Fruit fly (Drosophila melanogaster) whole organism, embryonic: ENCODE measurements around the gene Pif1A.

Source experiments
- Adf1 ChIP-seq: fragments of 200-800 bp; sonication (Bioruptor generic); IDR thresholded peaks from 2 replicates; pipeline ENCODE4 v1.3.6; 2022; ENCODE audit warnings: missing biosample characterization, missing genetic modification characterization
- Atf-2 ChIP-seq: fragments of 200-800 bp; sonication (Bioruptor generic); optimal IDR thresholded peaks from 2 replicates; lab custom pipeline; 2016; ENCODE audit warnings: missing biosample characterization, missing genetic modification characterization
- CG10565 ChIP-seq: fragments of 200-800 bp; sonication (Bioruptor generic); optimal IDR thresholded peaks from 3 replicates; lab custom pipeline; 2016; ENCODE audit warnings: missing biosample characterization, mild to moderate bottlenecking, missing genetic modification characterization
- CG11695 ChIP-seq: fragments of 200-800 bp; sonication (Bioruptor generic); IDR thresholded peaks from 3 replicates; pipeline ENCODE4 v1.3.6; 2022; ENCODE audit warnings: missing biosample characterization, missing genetic modification characterization
- CG12219 ChIP-seq: fragments of 200-800 bp; sonication (Bioruptor generic); optimal IDR thresholded peaks from 3 replicates; lab custom pipeline; 2018; ENCODE audit warnings: missing biosample characterization, mild to moderate bottlenecking, missing genetic modification characterization
- CG12744 ChIP-seq: fragments of 200-800 bp; sonication (Bioruptor generic); optimal IDR thresholded peaks from 2 replicates; lab custom pipeline; 2016; ENCODE audit warnings: missing biosample characterization, missing genetic modification characterization
- CG14860 ChIP-seq: fragments of 200-800 bp; sonication (Bioruptor generic); IDR thresholded peaks from 3 replicates; pipeline ENCODE4 v1.3.6; 2022; ENCODE audit warnings: missing biosample characterization, missing genetic modification characterization; ENCODE audit not compliant: partially characterized antibody
- CG16815 ChIP-seq: fragments of 200-800 bp; sonication (Bioruptor generic); optimal IDR thresholded peaks from 3 replicates; lab custom pipeline; 2017; ENCODE audit warnings: missing biosample characterization, mild to moderate bottlenecking, missing genetic modification characterization
- CG1832 ChIP-seq: fragments of 200-800 bp; sonication (Bioruptor generic); optimal IDR thresholded peaks from 2 replicates; lab custom pipeline; 2017; ENCODE audit warnings: missing biosample characterization, mild to moderate bottlenecking, missing genetic modification characterization, inconsistent platforms
- CG2129 ChIP-seq: fragments of 200-800 bp; sonication (Bioruptor generic); IDR thresholded peaks from 2 replicates; pipeline ENCODE4 v1.3.6; 2022; ENCODE audit warnings: missing biosample characterization, missing genetic modification characterization; ENCODE audit not compliant: partially characterized antibody
- CG2199 ChIP-seq: fragments of 200-800 bp; sonication (Bioruptor generic); IDR thresholded peaks from 3 replicates; pipeline ENCODE4 v1.3.6; 2022; ENCODE audit warnings: missing biosample characterization, missing genetic modification characterization
- CG2889 ChIP-seq: fragments of 200-800 bp; sonication (Bioruptor generic); IDR thresholded peaks from 3 replicates; pipeline ENCODE4 v1.3.6; 2022; ENCODE audit warnings: missing biosample characterization, missing genetic modification characterization
- CG3065 ChIP-seq: fragments of 200-800 bp; sonication (Bioruptor generic); optimal IDR thresholded peaks from 2 replicates; lab custom pipeline; 2016; ENCODE audit warnings: missing biosample characterization, missing genetic modification characterization
- CG31388 ChIP-seq: fragments of 200-800 bp; sonication (Bioruptor generic); optimal IDR thresholded peaks from 2 replicates; lab custom pipeline; 2016; ENCODE audit warnings: missing biosample characterization, missing genetic modification characterization
- CG4404 ChIP-seq: fragments of 200-800 bp; sonication (Bioruptor generic); IDR thresholded peaks from 2 replicates; pipeline ENCODE4 v1.3.6; 2022; ENCODE audit warnings: missing biosample characterization, missing genetic modification characterization
- CG5180 ChIP-seq: fragments of 200-800 bp; sonication (Bioruptor generic); optimal IDR thresholded peaks from 3 replicates; lab custom pipeline; 2017; ENCODE audit warnings: missing biosample characterization, missing genetic modification characterization, mild to moderate bottlenecking, moderate library complexity, missing genetic modification reagents
- CG7987 ChIP-seq: fragments of 200-800 bp; sonication (Bioruptor generic); optimal IDR thresholded peaks from 2 replicates; lab custom pipeline; 2018; ENCODE audit warnings: missing biosample characterization, mild to moderate bottlenecking, missing genetic modification characterization, moderate library complexity
- CG8089 ChIP-seq: fragments of 200-800 bp; sonication (Bioruptor generic); optimal IDR thresholded peaks from 3 replicates; lab custom pipeline; 2016; ENCODE audit warnings: missing biosample characterization, missing genetic modification characterization
- D ChIP-seq, 2 experiments: fragments of 200-800 bp in 1 of 2; fragments of >200 bp in 1 of 2; sonication (Bioruptor generic) in 1 of 2; optimal IDR thresholded peaks; 2 replicates in 1 of 2; 3 replicates in 1 of 2; lab custom pipeline; 2017; ENCODE audit warnings: mild to moderate bottlenecking in 1 of 2, missing biosample characterization in 1 of 2, missing genetic modification characterization in 1 of 2, missing genetic modification reagents in 1 of 2
- Doc2 ChIP-seq: fragments of 200-800 bp; sonication (Bioruptor generic); IDR thresholded peaks from 2 replicates; pipeline ENCODE4 v1.3.6; 2022; ENCODE audit warnings: missing biosample characterization, missing genetic modification characterization
- Eip74EF ChIP-seq, 2 experiments: fragments of 200-800 bp in 1 of 2; fragments of >200 bp in 1 of 2; sonication (Bioruptor generic) in 1 of 2; optimal IDR thresholded peaks; 2 replicates each; lab custom pipeline; 2017 to 2019; ENCODE audit warnings: missing biosample characterization in 2 of 2, missing genetic modification characterization in 2 of 2, mild to moderate bottlenecking in 1 of 2, moderate library complexity in 1 of 2
- Fer3 ChIP-seq: fragments of 200-800 bp; sonication (Bioruptor generic); optimal IDR thresholded peaks from 2 replicates; lab custom pipeline; 2018; ENCODE audit warnings: missing biosample characterization, mild to moderate bottlenecking, missing genetic modification characterization, moderate library complexity
- HLH54F ChIP-seq: fragments of 200-800 bp; sonication (Bioruptor generic); optimal IDR thresholded peaks from 3 replicates; lab custom pipeline; 2016; ENCODE audit warnings: missing biosample characterization, missing genetic modification characterization
- Mad ChIP-seq: fragments of 200-800 bp; sonication (Bioruptor generic); optimal IDR thresholded peaks from 2 replicates; lab custom pipeline; 2016; ENCODE audit warnings: missing biosample characterization, missing genetic modification characterization
- NfI ChIP-seq: fragments of 200-800 bp; sonication (Bioruptor generic); optimal IDR thresholded peaks from 3 replicates; lab custom pipeline; 2018; ENCODE audit warnings: missing biosample characterization, mild to moderate bottlenecking, missing genetic modification characterization, moderate library complexity
- Pdp1 ChIP-seq, 2 experiments: fragments of 200-800 bp; sonication (Bioruptor generic); optimal IDR thresholded peaks; 3 replicates each; lab custom pipeline; 2016; ENCODE audit warnings: missing biosample characterization in 2 of 2, missing genetic modification characterization in 2 of 2, mild to moderate bottlenecking in 1 of 2, moderate library complexity in 1 of 2
- Poxn ChIP-seq: fragments of 200-800 bp; sonication (Bioruptor generic); IDR thresholded peaks from 2 replicates; pipeline ENCODE4 v1.3.6; 2022; ENCODE audit warnings: missing biosample characterization, missing genetic modification characterization
- Side ChIP-seq: fragments of 200-800 bp; sonication (Bioruptor generic); optimal IDR thresholded peaks from 2 replicates; lab custom pipeline; 2016; ENCODE audit warnings: missing biosample characterization, missing genetic modification characterization
- Sry-β ChIP-seq: fragments of 200-800 bp; sonication (Bioruptor generic); optimal IDR thresholded peaks from 2 replicates; lab custom pipeline; 2018; ENCODE audit warnings: missing biosample characterization, mild to moderate bottlenecking, missing genetic modification characterization, moderate library complexity
- Stat92E ChIP-seq, 3 experiments: fragments of >200 bp in 2 of 3; fragments of 200-800 bp in 1 of 3; sonication (Bioruptor generic) in 1 of 3; optimal IDR thresholded peaks; 2 replicates each; lab custom pipeline; 2017 to 2019; ENCODE audit warnings: missing biosample characterization in 3 of 3, missing genetic modification characterization in 3 of 3, mild to moderate bottlenecking in 1 of 3, moderate library complexity in 1 of 3
- abd-A ChIP-seq: fragments of 200-800 bp; sonication (Bioruptor generic); optimal IDR thresholded peaks from 3 replicates; lab custom pipeline; 2019; ENCODE audit warnings: missing biosample characterization, mild to moderate bottlenecking, missing genetic modification characterization, moderate library complexity
- ash1 ChIP-seq: fragments of 200-800 bp; sonication (Bioruptor generic); optimal IDR thresholded peaks from 2 replicates; lab custom pipeline; 2018; ENCODE audit warnings: missing biosample characterization, mild to moderate bottlenecking, missing genetic modification characterization
- bbx ChIP-seq: fragments of 200-800 bp; sonication (Bioruptor generic); IDR thresholded peaks from 2 replicates; pipeline ENCODE4 v1.3.6; 2022; ENCODE audit warnings: missing biosample characterization, missing genetic modification characterization; ENCODE audit not compliant: partially characterized antibody
- cg ChIP-seq: fragments of 200-800 bp; sonication (Bioruptor generic); optimal IDR thresholded peaks from 3 replicates; lab custom pipeline; 2019; ENCODE audit warnings: missing biosample characterization, mild to moderate bottlenecking, missing genetic modification characterization, moderate library complexity
- esg ChIP-seq: fragments of 200-800 bp; sonication (Bioruptor generic); conservative IDR thresholded peaks from 2 replicates; pipeline ENCODE4 v1.3.6; 2022; ENCODE audit warnings: missing biosample characterization, missing genetic modification characterization
- exex ChIP-seq: fragments of 200-800 bp; sonication (Bioruptor generic); optimal IDR thresholded peaks from 4 replicates; lab custom pipeline; 2018; ENCODE audit warnings: missing biosample characterization, mild to moderate bottlenecking, missing genetic modification characterization, moderate library complexity
- grau ChIP-seq: fragments of 200-800 bp; optimal IDR thresholded peaks from 3 replicates; lab custom pipeline; 2019; ENCODE audit warnings: missing biosample characterization, mild to moderate bottlenecking, missing genetic modification characterization, moderate library complexity
- lbe ChIP-seq: fragments of 200-800 bp; sonication (Bioruptor generic); optimal IDR thresholded peaks from 2 replicates; lab custom pipeline; 2016; ENCODE audit warnings: missing biosample characterization, mild to moderate bottlenecking, missing genetic modification characterization
- nerfin-1 ChIP-seq: fragments of 200-800 bp; sonication (Bioruptor generic); optimal IDR thresholded peaks from 3 replicates; lab custom pipeline; 2019; ENCODE audit warnings: missing biosample characterization, mild to moderate bottlenecking, missing genetic modification characterization, moderate library complexity
- pnt ChIP-seq: fragments of 200-800 bp; sonication (Bioruptor generic); optimal IDR thresholded peaks from 3 replicates; lab custom pipeline; 2016; ENCODE audit warnings: missing biosample characterization, missing genetic modification characterization
- row ChIP-seq: fragments of 200-800 bp; sonication (Bioruptor generic); IDR thresholded peaks from 3 replicates; pipeline ENCODE4 v1.3.6; 2022; ENCODE audit warnings: missing biosample characterization, missing genetic modification characterization
- sens-2 ChIP-seq: fragments of 200-800 bp; sonication (Bioruptor generic); IDR thresholded peaks from 2 replicates; pipeline ENCODE4 v1.3.6; 2022; ENCODE audit warnings: missing biosample characterization, missing genetic modification characterization
- sima ChIP-seq: fragments of 200-800 bp; sonication (Bioruptor generic); optimal IDR thresholded peaks from 2 replicates; lab custom pipeline; 2016; ENCODE audit warnings: missing biosample characterization, missing genetic modification characterization
- sob ChIP-seq: fragments of 200-800 bp; sonication (Bioruptor generic); IDR thresholded peaks from 2 replicates; pipeline ENCODE4 v1.3.6; 2022; ENCODE audit warnings: missing biosample characterization, missing genetic modification characterization
- stc ChIP-seq: fragments of 200-800 bp; sonication (Bioruptor generic); IDR thresholded peaks from 2 replicates; pipeline ENCODE4 v1.3.6; 2022; ENCODE audit warnings: missing biosample characterization, missing genetic modification characterization
- sug ChIP-seq: fragments of 200-800 bp; optimal IDR thresholded peaks from 2 replicates; lab custom pipeline; 2019; ENCODE audit warnings: missing biosample characterization, mild to moderate bottlenecking, missing genetic modification characterization, moderate library complexity
- tap ChIP-seq: fragments of 200-800 bp; optimal IDR thresholded peaks from 3 replicates; lab custom pipeline; 2019; ENCODE audit warnings: missing biosample characterization, mild to moderate bottlenecking, missing genetic modification characterization, moderate library complexity
- vvl ChIP-seq: fragments of 200-800 bp; sonication (Bioruptor generic); IDR thresholded peaks from 2 replicates; pipeline ENCODE4 v1.3.6; 2022; ENCODE audit warnings: missing biosample characterization, missing genetic modification characterization
- wdn ChIP-seq: fragments of 200-800 bp; sonication (Bioruptor generic); IDR thresholded peaks from 2 replicates; pipeline ENCODE4 v1.3.6; 2022; ENCODE audit warnings: missing biosample characterization, missing genetic modification characterization
- wor ChIP-seq: fragments of 200-800 bp; sonication (Bioruptor generic); IDR thresholded peaks from 2 replicates; pipeline ENCODE4 v1.3.6; 2022; ENCODE audit warnings: missing biosample characterization, missing genetic modification characterization

The Pif1A gene

DNA sequence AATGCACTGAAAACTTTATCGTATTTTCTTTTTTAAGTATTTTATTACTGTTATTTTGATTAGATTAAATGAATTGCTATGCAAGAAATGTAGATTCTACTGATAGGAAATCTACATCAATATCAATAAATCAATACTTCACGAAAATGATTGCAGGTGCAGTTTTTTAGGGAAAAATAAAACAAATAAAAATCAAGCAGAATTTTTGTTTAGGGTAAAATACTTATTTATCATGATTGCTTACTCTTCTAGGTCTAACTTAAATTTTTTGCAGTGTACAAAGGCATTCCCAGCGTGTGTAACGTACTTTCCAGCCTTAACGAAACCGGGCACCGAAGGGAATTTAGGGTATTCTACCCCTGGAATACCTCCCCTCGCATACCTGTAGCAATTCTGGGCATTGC is 7.5 kb upstream of the Pif1A start (continued):
- TF ChIP-seq Mad (GFP tag; lab: Kevin White, UChicago) (no peak), lbe (GFP tag; lab: Kevin White, UChicago) (peak; percentile 2), wor (GFP tag; lab: Robert Waterston, UW) (no peak), Eip74EF (GFP tag; optimal IDR thresholded peaks at IDR 0.05; lab: Kevin White, UChicago) (peak in 1 of 2 experiments; percentile 5), Stat92E (GFP tag; optimal IDR thresholded peaks at IDR 0.05; lab: Kevin White, UChicago) (peak in 1 of 3 experiments; percentile 71), tap (tag; lab: Kevin White, UChicago) (peak; percentile 41), esg (peak; percentile 48; the same call in 1 of the 2 replicates), Fer3 (tag; lab: Kevin White, UChicago) (no peak), CG8089 (GFP tag; lab: Kevin White, UChicago) (peak; percentile 51), NfI (GFP tag; lab: Kevin White, UChicago) (peak; percentile 32), CG4404 (GFP tag; lab: Robert Waterston, UW) (peak; percentile 90), Atf-2 (GFP tag; lab: Kevin White, UChicago) (peak; percentile 67), ash1 (GFP tag; lab: Kevin White, UChicago) (no peak), nerfin-1 (tag; lab: Kevin White, UChicago) (peak; percentile 83), vvl (GFP tag; lab: Robert Waterston, UW) (peak; percentile 72), Doc2 (GFP tag; lab: Robert Waterston, UW) (no peak), CG12744 (peak; percentile 31), abd-A (no peak), CG31388 (GFP tag; lab: Kevin White, UChicago) (peak; percentile 57), D (optimal IDR thresholded peaks at IDR 0.05; lab: Kevin White, UChicago) (no peak), D (GFP tag; optimal IDR thresholded peaks at IDR 0.05; lab: Kevin White, UChicago) (peak; percentile 86), CG3065 (GFP tag; lab: Kevin White, UChicago) (peak; percentile 16), CG11695 (GFP tag; lab: Robert Waterston, UW) (peak; percentile 27; the same call in 1 of the 3 replicates), CG2889 (GFP tag; lab: Robert Waterston, UW) (no peak), Pdp1 (GFP tag; optimal IDR thresholded peaks at IDR 0.05; lab: Kevin White, UChicago) (peak; percentile 36 to 57), CG14860 (GFP tag; lab: Robert Waterston, UW) (no peak), CG5180 (GFP tag; lab: Kevin White, UChicago) (no peak), bbx (GFP tag; lab: Robert Waterston, UW) (no peak), sens-2 (GFP tag; lab: Robert Waterston, UW) (0 out of 2 replicates have a peak, but pooled peaks have one; percentile 51), Poxn (no peak), CG12219 (GFP tag; lab: Kevin White, UChicago) (peak; percentile 40), cg (no peak), exex (tag; lab: Kevin White, UChicago) (no peak), sima (GFP tag; lab: Kevin White, UChicago) (no peak), HLH54F (peak; percentile 8), row (GFP tag; lab: Robert Waterston, UW) (peak; percentile 79), Side (peak; percentile 66), CG1832 (GFP tag; lab: Kevin White, UChicago) (no peak), pnt (GFP tag; lab: Kevin White, UChicago) (peak; percentile 57), Sry-β (peak; percentile 38), stc (GFP tag; lab: Robert Waterston, UW) (no peak), sob (GFP tag; lab: Robert Waterston, UW) (no peak), wdn (GFP tag; lab: Robert Waterston, UW) (no peak), CG2199 (no peak), CG10565 (no peak), CG2129 (GFP tag; lab: Robert Waterston, UW) (no peak), CG16815 (GFP tag; lab: Kevin White, UChicago) (peak; percentile 89), grau (tag; lab: Kevin White, UChicago) (peak; percentile 79), Adf1 (GFP tag; lab: Robert Waterston, UW) (no peak), CG7987 (GFP tag; lab: Kevin White, UChicago) (no peak), sug (tag; lab: Kevin White, UChicago) (no peak)
